Fruit fly (Drosophila melanogaster) S2 (cell line): ENCODE measurements around the gene CG9483.

Experiments
- CG8478 ChIP-seq: fragments of >200 bp; optimal IDR thresholded peaks from 2 replicates; lab custom pipeline; 2018
- CTCF ChIP-seq, 2 experiments: fragments of >200 bp; optimal IDR thresholded peaks; 2 replicates each; lab custom pipeline; 2018

Gene CG9483

DNA sequence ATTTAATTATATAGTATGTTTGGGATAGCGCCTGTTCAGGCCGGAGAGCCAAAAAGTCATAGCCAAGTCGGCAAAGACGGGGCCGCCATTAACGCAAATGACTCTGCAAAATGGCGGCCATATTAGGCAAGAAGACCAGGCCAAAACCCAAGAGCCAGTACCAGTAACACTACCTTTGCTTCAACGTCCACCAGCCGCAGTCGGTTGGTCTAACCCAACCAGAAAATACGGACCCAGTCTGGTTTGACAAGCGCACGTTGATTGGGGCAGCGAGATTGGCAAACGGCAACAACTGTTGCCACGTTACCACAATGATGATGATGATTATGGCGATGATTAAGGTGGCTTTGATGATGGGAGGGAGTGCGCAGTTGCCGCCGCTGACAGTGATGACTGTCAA lies 14.5 kb downstream of the CG9483 start:
- TF ChIP-seq CTCF (optimal IDR thresholded peaks at IDR 0.05; lab: Kevin White, UChicago) (no peak), CG8478 (lab: Kevin White, UChicago) (no peak)

DNA sequence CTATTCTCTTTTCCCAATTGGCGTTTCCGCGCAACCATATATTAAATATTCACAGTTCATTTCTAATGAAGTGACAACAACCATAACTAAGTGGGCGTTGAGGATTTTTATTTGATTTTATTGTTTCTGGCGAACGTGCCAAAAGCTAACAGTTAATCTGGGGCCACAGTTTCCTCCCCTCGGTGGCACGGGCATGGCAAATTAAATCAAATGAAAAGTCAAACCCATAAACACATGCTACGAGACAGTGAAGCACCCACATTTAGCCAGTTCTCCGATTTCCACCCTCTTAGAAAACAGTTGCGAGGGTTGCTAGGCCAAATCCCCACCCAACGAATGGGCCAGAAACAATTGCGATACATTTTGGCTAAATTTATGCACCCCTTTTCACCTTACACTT lies 17.5 kb downstream of the CG9483 start:
- no peak for TF ChIP-seq CG8478 (lab: Kevin White, UChicago)
- no peak for TF ChIP-seq CTCF (optimal IDR thresholded peaks at IDR 0.05; lab: Kevin White, UChicago)

DNA sequence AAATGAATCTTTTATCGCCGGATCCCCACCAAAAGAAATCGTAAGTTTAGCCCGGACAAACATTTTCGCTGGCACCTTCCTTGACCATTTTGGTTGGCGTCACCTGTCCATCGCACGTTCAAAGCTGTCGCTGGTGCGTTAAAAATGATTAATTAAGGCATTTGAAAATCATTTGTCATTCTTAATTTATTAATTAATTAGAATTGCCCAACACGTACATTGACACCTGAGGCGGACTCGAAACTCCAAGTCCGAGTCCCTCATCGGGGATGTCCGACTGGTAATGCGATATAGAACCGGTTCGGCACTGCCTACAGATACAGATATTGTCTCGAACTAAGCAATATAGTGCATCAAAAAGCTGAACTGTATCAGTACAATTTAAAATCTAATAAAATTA lies 21.6 kb downstream of the CG9483 start:
- TF ChIP-seq CG8478 (lab: Kevin White, UChicago) (no peak), CTCF (optimal IDR thresholded peaks at IDR 0.05; lab: Kevin White, UChicago) (no peak)

DNA sequence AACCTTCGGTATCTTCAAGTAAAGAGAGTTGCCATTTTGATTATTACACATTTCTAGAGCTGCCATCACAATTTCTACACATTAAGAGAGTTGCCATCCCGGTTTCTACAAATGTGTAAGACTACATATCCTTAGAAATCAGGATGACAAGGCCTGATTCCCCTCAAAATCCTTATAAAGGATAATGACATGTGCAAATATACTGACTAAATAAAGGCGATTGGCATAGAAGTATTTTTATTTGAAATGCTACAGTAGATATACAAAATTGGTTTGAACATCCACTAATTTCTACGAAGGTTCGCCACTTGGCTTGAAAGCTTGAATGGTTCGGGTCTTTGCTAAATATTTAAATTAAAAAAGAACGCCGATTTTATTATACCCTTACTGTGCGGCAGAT lies 22.2 kb downstream of the CG9483 start:
- TF ChIP-seq CG8478 (lab: Kevin White, UChicago) (no peak), CTCF (optimal IDR thresholded peaks at IDR 0.05; lab: Kevin White, UChicago) (peak; percentile 61 to 66)

DNA sequence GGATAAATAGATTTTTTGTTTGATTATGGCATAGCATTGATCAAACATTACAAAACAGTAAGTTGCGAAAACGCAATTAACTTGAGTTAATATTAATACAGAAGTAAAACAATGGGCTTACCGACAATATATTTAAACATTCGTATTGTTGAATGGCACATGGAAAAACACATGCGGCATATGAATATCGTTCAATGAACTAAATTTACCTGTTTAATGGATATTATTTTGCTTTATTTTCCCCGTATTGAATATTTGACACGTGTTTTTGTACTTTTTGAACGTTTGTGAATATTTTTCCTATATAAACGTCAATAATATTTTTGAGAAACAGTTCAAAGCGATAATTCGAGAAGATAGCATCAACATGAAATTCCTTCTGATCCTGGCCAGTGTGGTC lies 24.6 kb downstream of the CG9483 start, which contains the start of gene CG42713:
CG42713 (plus strand) TSS at position 301 of the 400 bp plus-strand sequence.
- TF ChIP-seq CG8478 (lab: Kevin White, UChicago) (no peak), CTCF (optimal IDR thresholded peaks at IDR 0.05; lab: Kevin White, UChicago) (no peak)

DNA sequence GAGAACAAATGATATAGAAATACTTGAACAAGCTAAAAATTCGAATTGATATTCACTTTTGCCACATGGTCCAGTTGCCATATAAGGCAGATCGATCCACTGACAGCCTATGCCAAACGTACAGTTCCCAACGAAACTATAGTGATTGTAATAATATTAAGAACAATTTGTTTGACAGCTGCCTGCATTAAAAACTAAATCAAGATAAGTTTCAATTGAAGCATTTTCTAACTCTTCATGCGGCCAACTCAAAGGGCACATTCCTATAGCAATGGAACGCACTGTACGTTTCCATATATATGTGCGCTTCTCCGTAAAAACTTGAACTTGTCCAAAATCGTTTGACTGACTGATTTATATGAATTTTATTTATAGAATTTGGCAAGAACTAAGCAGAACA lies 27.7 kb downstream of the CG9483 start:
- no peak for TF ChIP-seq CTCF (optimal IDR thresholded peaks at IDR 0.05; lab: Kevin White, UChicago)
- no peak for TF ChIP-seq CG8478 (lab: Kevin White, UChicago)

DNA sequence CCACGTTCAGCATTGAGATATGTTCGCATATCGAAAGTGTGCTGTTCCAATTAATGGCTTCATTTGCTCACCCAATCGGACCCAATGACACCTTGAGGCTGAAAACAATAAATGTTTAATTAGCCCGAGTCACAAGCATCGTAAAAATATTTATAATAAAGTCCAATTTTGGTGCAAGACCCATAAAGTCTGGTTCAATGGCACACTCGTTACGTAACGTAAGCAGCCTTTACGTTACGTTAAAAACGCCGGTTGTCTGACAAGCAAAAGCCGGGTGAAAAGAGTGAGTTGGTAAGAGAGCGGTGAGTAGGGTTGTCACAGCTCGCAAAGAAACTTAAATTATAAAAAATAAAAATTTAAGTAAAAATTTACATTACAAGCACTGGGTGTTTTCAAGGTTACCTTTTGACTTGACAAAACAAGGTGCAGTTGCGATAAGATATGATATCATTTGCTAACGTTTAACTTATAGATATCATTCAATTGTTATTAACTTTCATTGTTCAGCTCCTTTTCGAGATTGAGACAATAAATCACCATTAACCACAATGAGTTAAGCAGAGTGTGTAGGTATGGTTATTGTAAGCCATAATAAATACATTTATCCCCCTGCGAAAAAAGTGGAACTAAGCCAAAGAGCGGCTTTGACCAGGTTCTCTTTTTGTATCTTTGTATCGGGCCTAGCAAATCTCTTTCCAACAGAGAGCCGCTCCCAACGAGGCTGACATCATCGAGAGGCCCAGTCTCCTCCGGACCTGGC lies 31.6 kb downstream of the CG9483 start:
- TF ChIP-seq CTCF (optimal IDR thresholded peaks at IDR 0.05; lab: Kevin White, UChicago) (no peak), CG8478 (lab: Kevin White, UChicago) (no peak)

DNA sequence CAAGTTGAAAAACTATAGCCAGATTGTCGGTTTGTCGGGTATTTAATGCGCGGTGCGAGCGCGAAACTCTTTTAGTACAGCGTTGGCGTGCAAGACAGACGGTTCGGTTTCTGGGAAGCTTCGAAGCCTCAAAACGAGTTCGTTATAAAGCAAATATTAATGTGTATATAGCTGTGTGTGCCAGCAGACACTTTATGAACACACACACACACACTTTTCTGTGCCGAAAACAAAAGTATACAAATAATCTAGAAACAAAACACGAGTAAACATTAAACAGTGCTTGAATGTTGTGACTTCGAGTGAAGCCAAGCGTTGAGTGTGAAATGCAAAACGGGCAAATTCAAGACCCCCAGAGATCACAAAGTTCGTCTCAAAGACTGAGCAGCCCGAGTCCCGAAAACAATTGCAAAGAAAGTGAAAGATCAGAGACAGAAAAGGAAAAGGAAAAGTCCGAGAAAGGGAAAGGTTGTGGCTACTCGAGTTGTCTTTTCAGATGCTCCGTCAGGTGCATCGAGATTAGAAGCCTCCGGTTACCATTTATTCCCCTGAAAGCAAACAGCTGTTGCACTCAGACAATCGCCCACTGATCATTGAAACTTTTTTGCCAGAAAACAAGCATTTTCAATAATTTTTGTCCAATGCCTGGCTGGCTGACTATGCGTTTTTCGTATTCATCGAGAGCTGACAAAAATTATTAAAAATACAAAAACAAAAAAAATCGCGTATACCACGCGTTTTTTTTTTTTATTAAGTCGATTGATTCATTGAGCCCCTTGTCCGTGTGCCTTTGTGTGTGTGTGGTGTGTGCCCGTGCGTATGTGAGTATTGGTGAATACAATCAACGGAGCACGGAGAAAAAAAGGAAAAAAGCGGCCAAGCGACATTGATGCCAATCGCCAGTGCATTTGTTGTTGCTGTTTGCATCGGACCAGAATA lies 32.4 kb downstream of the CG9483 start, which contains the start of gene CG34398:
CG34398 (plus strand) TSS at position 73 of the 939 bp plus-strand sequence.
- TF ChIP-seq CG8478 (lab: Kevin White, UChicago) (no peak), CTCF (optimal IDR thresholded peaks at IDR 0.05; lab: Kevin White, UChicago) (no peak)

DNA sequence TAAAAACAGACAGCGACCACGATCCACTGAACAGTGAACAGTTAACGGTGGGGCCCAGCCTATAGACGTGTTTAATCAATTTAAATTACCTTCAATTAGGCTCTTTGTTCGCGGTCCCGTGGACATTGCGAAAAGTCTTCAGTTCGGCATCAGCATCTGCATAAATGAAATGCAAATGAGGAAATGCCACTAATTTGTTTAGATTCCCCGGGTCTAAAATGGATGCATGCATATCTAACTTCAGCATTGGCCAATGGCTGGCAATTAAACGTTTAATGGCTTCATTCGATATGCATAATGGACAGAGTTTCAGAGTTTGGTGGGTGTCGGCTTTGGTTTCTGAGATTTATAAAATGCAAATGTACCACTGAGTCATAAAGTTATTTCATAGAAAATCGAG lies 35.3 kb downstream of the CG9483 start:
- TF ChIP-seq CG8478 (lab: Kevin White, UChicago), result no peak
- no peak for TF ChIP-seq CTCF (optimal IDR thresholded peaks at IDR 0.05; lab: Kevin White, UChicago)

DNA sequence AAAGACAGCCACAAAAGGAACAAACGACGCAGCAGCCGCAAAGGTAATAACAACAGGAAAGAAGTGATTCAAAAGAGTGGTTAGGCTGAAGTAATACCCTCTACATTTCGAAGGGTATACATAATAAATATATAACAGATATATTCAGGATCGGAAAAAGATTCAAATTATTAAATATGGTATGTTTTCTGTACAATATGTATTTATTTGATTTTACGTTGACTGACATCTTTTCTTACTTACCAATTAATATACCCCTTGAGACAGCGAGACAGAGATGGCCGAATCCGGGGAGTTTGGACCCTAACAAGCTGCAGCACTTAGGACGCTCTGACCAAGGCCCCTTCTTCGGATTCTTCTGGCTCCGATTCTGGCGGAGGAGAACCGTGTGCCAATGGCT lies 39.7 kb downstream of the CG9483 start:
- TF ChIP-seq CG8478 (lab: Kevin White, UChicago), result no peak
- TF ChIP-seq CTCF (optimal IDR thresholded peaks at IDR 0.05; lab: Kevin White, UChicago), result no peak

DNA sequence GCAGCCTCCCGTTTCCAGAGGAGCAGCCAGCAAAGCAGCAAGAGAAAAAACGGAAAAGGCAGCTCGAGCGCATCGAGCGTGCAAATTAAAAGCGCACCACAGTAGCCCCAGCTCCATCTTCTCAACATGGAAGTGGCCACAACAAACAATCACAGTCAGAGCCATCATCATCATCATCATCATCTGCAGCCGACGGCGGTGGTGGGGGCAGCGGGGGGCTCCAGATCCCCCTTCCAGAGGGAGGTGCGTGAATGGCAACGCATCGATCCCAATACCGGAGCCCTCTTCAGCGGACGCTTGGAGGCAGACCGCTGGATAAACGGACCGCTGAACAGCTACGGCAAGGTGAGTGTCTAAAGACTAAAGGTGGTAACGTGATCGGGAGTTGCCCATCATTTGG lies 49.1 kb downstream of the CG9483 start:
- no peak for TF ChIP-seq CG8478 (lab: Kevin White, UChicago)
- TF ChIP-seq CTCF (optimal IDR thresholded peaks at IDR 0.05; lab: Kevin White, UChicago), result no peak
